Fruit fly (Drosophila melanogaster) whole organism, embryonic: ENCODE results near the gene MsrA.

Experiments used
- CG10366 ChIP-seq: fragments of 200-800 bp; sonication (Bioruptor generic); IDR thresholded peaks from 2 replicates; pipeline ENCODE4 v1.3.6; 2022; ENCODE audit warnings: missing biosample characterization, missing genetic modification characterization
- CG10565 ChIP-seq: fragments of 200-800 bp; sonication (Bioruptor generic); optimal IDR thresholded peaks from 3 replicates; lab custom pipeline; 2016; ENCODE audit warnings: missing biosample characterization, mild to moderate bottlenecking, missing genetic modification characterization
- CG12155 ChIP-seq: fragments of 200-800 bp; sonication (Bioruptor generic); optimal IDR thresholded peaks from 3 replicates; lab custom pipeline; 2016; ENCODE audit warnings: missing biosample characterization, missing genetic modification characterization
- CG14014 ChIP-seq: fragments of 200-800 bp; sonication (Bioruptor generic); IDR thresholded peaks from 2 replicates; pipeline ENCODE4 v1.3.6; 2022; ENCODE audit warnings: missing biosample characterization, missing genetic modification characterization
- CG14965 ChIP-seq: fragments of 200-800 bp; sonication (Bioruptor generic); optimal IDR thresholded peaks from 2 replicates; lab custom pipeline; 2016; ENCODE audit warnings: missing biosample characterization, missing genetic modification characterization, borderline replicate concordance
- CG2202 ChIP-seq: fragments of 200-800 bp; sonication (Bioruptor generic); optimal IDR thresholded peaks from 2 replicates; lab custom pipeline; 2018; ENCODE audit warnings: missing biosample characterization, mild to moderate bottlenecking, missing genetic modification characterization
- CG3281 ChIP-seq: fragments of 200-800 bp; sonication (Bioruptor generic); optimal IDR thresholded peaks from 3 replicates; lab custom pipeline; 2017; ENCODE audit warnings: missing biosample characterization, mild to moderate bottlenecking, missing genetic modification characterization
- CG34376 ChIP-seq: fragments of 200-800 bp; sonication (Bioruptor generic); optimal IDR thresholded peaks from 2 replicates; lab custom pipeline; 2018; ENCODE audit warnings: missing biosample characterization, mild to moderate bottlenecking, missing genetic modification characterization
- CG4854 ChIP-seq: fragments of 200-800 bp; sonication (Bioruptor generic); optimal IDR thresholded peaks from 2 replicates; lab custom pipeline; 2016; ENCODE audit warnings: missing biosample characterization, missing genetic modification characterization, inconsistent platforms
- CG6175 ChIP-seq: fragments of 200-800 bp; sonication (Bioruptor generic); IDR thresholded peaks from 3 replicates; pipeline ENCODE4 v1.3.6; 2022; ENCODE audit warnings: missing biosample characterization, missing genetic modification characterization
- CG7786 ChIP-seq: fragments of 200-800 bp; sonication (Bioruptor generic); optimal IDR thresholded peaks from 2 replicates; lab custom pipeline; 2016; ENCODE audit warnings: missing biosample characterization, missing genetic modification characterization
- CG8765 ChIP-seq: fragments of 200-800 bp; sonication (Bioruptor generic); IDR thresholded peaks from 2 replicates; pipeline ENCODE4 v1.3.6; 2022; ENCODE audit warnings: missing biosample characterization, missing genetic modification characterization
- CG9727 ChIP-seq: fragments of 200-800 bp; sonication (Bioruptor generic); optimal IDR thresholded peaks from 3 replicates; lab custom pipeline; 2017; ENCODE audit warnings: missing biosample characterization, mild to moderate bottlenecking, missing genetic modification characterization
- CrebB ChIP-seq: fragments of 200-800 bp; sonication (Bioruptor generic); optimal IDR thresholded peaks from 3 replicates; lab custom pipeline; 2018; ENCODE audit warnings: missing biosample characterization, mild to moderate bottlenecking, missing genetic modification characterization
- D19B ChIP-seq: fragments of 200-800 bp; sonication (Bioruptor generic); optimal IDR thresholded peaks from 2 replicates; lab custom pipeline; 2017; ENCODE audit warnings: missing biosample characterization, mild to moderate bottlenecking, missing genetic modification characterization
- Dip3 ChIP-seq: fragments of 200-800 bp; sonication (Bioruptor generic); optimal IDR thresholded peaks from 3 replicates; lab custom pipeline; 2016; ENCODE audit warnings: missing biosample characterization, missing genetic modification characterization
- Dll ChIP-seq: fragments of 200-800 bp; sonication (Bioruptor generic); IDR thresholded peaks from 4 replicates; pipeline ENCODE4 v1.3.6; 2022; ENCODE audit warnings: missing biosample characterization, missing genetic modification characterization; ENCODE audit not compliant: partially characterized antibody
- Doc2 ChIP-seq: fragments of 200-800 bp; sonication (Bioruptor generic); IDR thresholded peaks from 2 replicates; pipeline ENCODE4 v1.3.6; 2022; ENCODE audit warnings: missing biosample characterization, missing genetic modification characterization
- Doc3 ChIP-seq: fragments of 200-800 bp; sonication (Bioruptor generic); IDR thresholded peaks from 3 replicates; pipeline ENCODE4 v1.3.6; 2022; ENCODE audit warnings: missing biosample characterization, missing genetic modification characterization; ENCODE audit not compliant: partially characterized antibody
- HLH54F ChIP-seq: fragments of 200-800 bp; sonication (Bioruptor generic); optimal IDR thresholded peaks from 3 replicates; lab custom pipeline; 2016; ENCODE audit warnings: missing biosample characterization, missing genetic modification characterization
- HLHmδ ChIP-seq: fragments of 200-800 bp; sonication (Bioruptor generic); optimal IDR thresholded peaks from 2 replicates; lab custom pipeline; 2018; ENCODE audit warnings: missing biosample characterization, mild to moderate bottlenecking, missing genetic modification characterization, moderate library complexity
- Jarid2 ChIP-seq: fragments of 200-800 bp; sonication (Bioruptor generic); optimal IDR thresholded peaks from 3 replicates; lab custom pipeline; 2017; ENCODE audit warnings: mild to moderate bottlenecking, missing biosample characterization, missing genetic modification reagents, missing genetic modification characterization
- NC2α ChIP-seq: fragments of 200-800 bp; sonication (Bioruptor generic); optimal IDR thresholded peaks from 2 replicates; lab custom pipeline; 2016; ENCODE audit warnings: missing biosample characterization, missing genetic modification characterization
- Poxn ChIP-seq: fragments of 200-800 bp; sonication (Bioruptor generic); IDR thresholded peaks from 2 replicates; pipeline ENCODE4 v1.3.6; 2022; ENCODE audit warnings: missing biosample characterization, missing genetic modification characterization
- Six4 ChIP-seq: fragments of 200-800 bp; sonication (Bioruptor generic); optimal IDR thresholded peaks from 2 replicates; lab custom pipeline; 2016; ENCODE audit warnings: missing biosample characterization, missing genetic modification characterization
- Sox102F ChIP-seq: fragments of 200-800 bp; sonication (Bioruptor generic); optimal IDR thresholded peaks from 2 replicates; lab custom pipeline; 2018; ENCODE audit warnings: missing biosample characterization, mild to moderate bottlenecking, missing genetic modification characterization, moderate library complexity
- Stat92E ChIP-seq, 3 experiments: fragments of >200 bp in 2 of 3; fragments of 200-800 bp in 1 of 3; sonication (Bioruptor generic) in 1 of 3; optimal IDR thresholded peaks; 2 replicates each; lab custom pipeline; 2017 to 2019; ENCODE audit warnings: missing biosample characterization in 3 of 3, missing genetic modification characterization in 3 of 3, mild to moderate bottlenecking in 1 of 3, moderate library complexity in 1 of 3
- abd-A ChIP-seq: fragments of 200-800 bp; sonication (Bioruptor generic); optimal IDR thresholded peaks from 3 replicates; lab custom pipeline; 2019; ENCODE audit warnings: missing biosample characterization, mild to moderate bottlenecking, missing genetic modification characterization, moderate library complexity
- ap ChIP-seq: fragments of 200-800 bp; sonication (Bioruptor generic); IDR thresholded peaks from 2 replicates; pipeline ENCODE4 v1.3.6; 2022; ENCODE audit warnings: missing biosample characterization, missing genetic modification characterization
- bab2 ChIP-seq: fragments of 200-800 bp; sonication (Bioruptor generic); optimal IDR thresholded peaks from 2 replicates; lab custom pipeline; 2016; ENCODE audit warnings: missing biosample characterization, missing genetic modification characterization
- dan ChIP-seq: fragments of 200-800 bp; sonication (Bioruptor generic); IDR thresholded peaks from 2 replicates; pipeline ENCODE4 v1.3.6; 2022; ENCODE audit warnings: missing biosample characterization, missing genetic modification characterization
- exex ChIP-seq: fragments of 200-800 bp; sonication (Bioruptor generic); optimal IDR thresholded peaks from 4 replicates; lab custom pipeline; 2018; ENCODE audit warnings: missing biosample characterization, mild to moderate bottlenecking, missing genetic modification characterization, moderate library complexity
- fd102C ChIP-seq: fragments of 200-800 bp; sonication (Bioruptor generic); optimal IDR thresholded peaks from 2 replicates; lab custom pipeline; 2018; ENCODE audit warnings: missing biosample characterization, mild to moderate bottlenecking, missing genetic modification characterization, moderate library complexity
- gcm2 ChIP-seq: fragments of 200-800 bp; sonication (Bioruptor generic); optimal IDR thresholded peaks from 2 replicates; lab custom pipeline; 2016; ENCODE audit warnings: missing biosample characterization, missing genetic modification characterization
- hth ChIP-seq: fragments of >200 bp; optimal IDR thresholded peaks from 2 replicates; lab custom pipeline; 2017; ENCODE audit warnings: inconsistent platforms
- jing ChIP-seq: fragments of 200-800 bp; sonication (Bioruptor generic); optimal IDR thresholded peaks from 2 replicates; lab custom pipeline; 2018; ENCODE audit warnings: missing biosample characterization, mild to moderate bottlenecking, missing genetic modification characterization
- kah ChIP-seq: fragments of 200-800 bp; sonication (Bioruptor generic); optimal IDR thresholded peaks from 2 replicates; lab custom pipeline; 2018; ENCODE audit warnings: missing biosample characterization, mild to moderate bottlenecking, missing genetic modification characterization
- maf-S ChIP-seq: fragments of 200-800 bp; sonication (Bioruptor generic); optimal IDR thresholded peaks from 2 replicates; lab custom pipeline; 2016; ENCODE audit warnings: missing biosample characterization, missing genetic modification characterization
- nerfin-1 ChIP-seq: fragments of 200-800 bp; sonication (Bioruptor generic); optimal IDR thresholded peaks from 3 replicates; lab custom pipeline; 2019; ENCODE audit warnings: missing biosample characterization, mild to moderate bottlenecking, missing genetic modification characterization, moderate library complexity
- nerfin-2 ChIP-seq: fragments of 200-800 bp; sonication (Bioruptor generic); IDR thresholded peaks from 2 replicates; pipeline ENCODE4 v1.3.6; 2022; ENCODE audit warnings: missing biosample characterization, missing genetic modification characterization; ENCODE audit not compliant: partially characterized antibody
- odd ChIP-seq: fragments of 200-800 bp; sonication (Bioruptor generic); optimal IDR thresholded peaks from 2 replicates; lab custom pipeline; 2017; ENCODE audit warnings: missing biosample characterization, mild to moderate bottlenecking, missing genetic modification characterization
- pros ChIP-seq: fragments of 200-800 bp; sonication (Bioruptor generic); optimal IDR thresholded peaks from 3 replicates; lab custom pipeline; 2019; ENCODE audit warnings: missing biosample characterization, mild to moderate bottlenecking, missing genetic modification characterization, moderate library complexity
- pum ChIP-seq: fragments of 200-800 bp; sonication (Bioruptor generic); optimal IDR thresholded peaks from 2 replicates; lab custom pipeline; 2016; ENCODE audit warnings: missing biosample characterization, missing genetic modification characterization
- row ChIP-seq: fragments of 200-800 bp; sonication (Bioruptor generic); IDR thresholded peaks from 3 replicates; pipeline ENCODE4 v1.3.6; 2022; ENCODE audit warnings: missing biosample characterization, missing genetic modification characterization
- shn ChIP-seq: fragments of 200-800 bp; sonication (Bioruptor generic); optimal IDR thresholded peaks from 3 replicates; lab custom pipeline; 2016; ENCODE audit warnings: missing biosample characterization, missing genetic modification characterization
- slp2 ChIP-seq: fragments of 200-800 bp; sonication (Bioruptor generic); optimal IDR thresholded peaks from 2 replicates; lab custom pipeline; 2016; ENCODE audit warnings: missing biosample characterization, missing genetic modification characterization
- sr ChIP-seq: fragments of 200-800 bp; sonication (Bioruptor generic); IDR thresholded peaks from 3 replicates; pipeline ENCODE4 v1.3.6; 2022; ENCODE audit warnings: missing biosample characterization, missing genetic modification characterization
- stc ChIP-seq: fragments of 200-800 bp; sonication (Bioruptor generic); IDR thresholded peaks from 2 replicates; pipeline ENCODE4 v1.3.6; 2022; ENCODE audit warnings: missing biosample characterization, missing genetic modification characterization
- ttk ChIP-seq: fragments of 200-800 bp; sonication (Bioruptor generic); IDR thresholded peaks from 2 replicates; pipeline ENCODE4 v2.1.2; 2022; ENCODE audit warnings: missing biosample characterization, missing genetic modification characterization
- wek ChIP-seq: fragments of 200-800 bp; sonication (Bioruptor generic); optimal IDR thresholded peaks from 3 replicates; lab custom pipeline; 2018; ENCODE audit warnings: missing biosample characterization, mild to moderate bottlenecking, missing genetic modification characterization, moderate library complexity

Gene MsrA

dm6 chr3L:15532368-15533030, 21.6 kb downstream of the MsrA start (continued):
- no peak for TF ChIP-seq shn (GFP tag; lab: Kevin White, UChicago)
- no peak for TF ChIP-seq D19B (GFP tag; lab: Kevin White, UChicago)
- TF ChIP-seq row (GFP tag; lab: Robert Waterston, UW) = peak; percentile 48
- TF ChIP-seq Doc3 (GFP tag; lab: Robert Waterston, UW) = no peak
- no peak for TF ChIP-seq sr (GFP tag; lab: Robert Waterston, UW)
- TF ChIP-seq CG8765 (GFP tag; lab: Robert Waterston, UW) = peak; percentile 35; the same call in 1 of the 2 replicates
- TF ChIP-seq kah = no peak
- TF ChIP-seq NC2α = no peak
- no peak for TF ChIP-seq CG34376 (GFP tag; lab: Kevin White, UChicago)
- TF ChIP-seq CrebB (tag; lab: Kevin White, UChicago) = no peak
- TF ChIP-seq gcm2 (GFP tag; lab: Kevin White, UChicago) = no peak
- TF ChIP-seq stc (GFP tag; lab: Robert Waterston, UW) = no peak
- TF ChIP-seq CG14014 (GFP tag; lab: Robert Waterston, UW) = peak; percentile 59; the same call in 1 of the 2 replicates
- no peak for TF ChIP-seq pum
- TF ChIP-seq CG7786 (GFP tag; lab: Kevin White, UChicago) = peak; percentile 15
- no peak for TF ChIP-seq exex
- no peak for TF ChIP-seq CG10565 (GFP tag; lab: Kevin White, UChicago)
- no peak for TF ChIP-seq nerfin-2 (GFP tag; lab: Robert Waterston, UW)
- no peak for TF ChIP-seq hth
- no peak for TF ChIP-seq CG2202
- TF ChIP-seq HLH54F (GFP tag; lab: Kevin White, UChicago) = no peak
- peak; percentile 4 for TF ChIP-seq CG12155 (GFP tag; lab: Kevin White, UChicago)
- TF ChIP-seq CG14965 (GFP tag; lab: Kevin White, UChicago) = no peak
- peak; percentile 44 for TF ChIP-seq Six4 (GFP tag; lab: Kevin White, UChicago)
- peak; percentile 26 for TF ChIP-seq Sox102F (GFP tag; lab: Kevin White, UChicago)
- TF ChIP-seq CG10366 (GFP tag; lab: Robert Waterston, UW) = peak; percentile 35; the same call in 1 of the 2 replicates
- TF ChIP-seq jing (GFP tag; lab: Kevin White, UChicago) = no peak
- TF ChIP-seq Jarid2 = no peak
- no peak for TF ChIP-seq HLHmδ (GFP tag; lab: Kevin White, UChicago)
- no peak for TF ChIP-seq Dip3 (GFP tag; lab: Kevin White, UChicago)
- TF ChIP-seq odd (GFP tag; lab: Kevin White, UChicago) = no peak
- no peak for TF ChIP-seq nerfin-1 (tag; lab: Kevin White, UChicago)
- 0 out of 3 replicates have a peak, but pooled peaks have one; percentile 56 for TF ChIP-seq CG6175 (GFP tag; lab: Robert Waterston, UW)
- TF ChIP-seq wek (GFP tag; lab: Kevin White, UChicago) = no peak
- TF ChIP-seq Poxn (GFP tag; lab: Robert Waterston, UW) = no peak
- no peak for TF ChIP-seq fd102C (GFP tag; lab: Kevin White, UChicago)
- peak; percentile 61 for TF ChIP-seq pros (GFP tag; lab: Kevin White, UChicago)
- peak; percentile 68 for TF ChIP-seq CG9727
- no peak for TF ChIP-seq Stat92E (GFP tag; optimal IDR thresholded peaks at IDR 0.05; lab: Kevin White, UChicago)
- TF ChIP-seq CG4854 (GFP tag; lab: Kevin White, UChicago) = no peak
- TF ChIP-seq ap (GFP tag; lab: Robert Waterston, UW) = no peak
- no peak for TF ChIP-seq bab2 (GFP tag; lab: Kevin White, UChicago)
- peak; percentile 15 for TF ChIP-seq slp2 (GFP tag; lab: Kevin White, UChicago)
- TF ChIP-seq maf-S (GFP tag; lab: Kevin White, UChicago) = no peak
- peak; percentile 54 for TF ChIP-seq ttk (GFP tag; lab: Robert Waterston, UW)
- TF ChIP-seq dan (GFP tag; lab: Robert Waterston, UW) = no peak
- peak; percentile 11 for TF ChIP-seq CG3281 (GFP tag; lab: Kevin White, UChicago)
- peak; percentile 10 for TF ChIP-seq abd-A (tag; lab: Kevin White, UChicago)
- TF ChIP-seq Dll (GFP tag; lab: Robert Waterston, UW) = no peak
- no peak for TF ChIP-seq Doc2
